Worm (Caenorhabditis elegans): ENCODE measurements around the gene fbxa-72.

The fbxa-72 gene

DNA sequence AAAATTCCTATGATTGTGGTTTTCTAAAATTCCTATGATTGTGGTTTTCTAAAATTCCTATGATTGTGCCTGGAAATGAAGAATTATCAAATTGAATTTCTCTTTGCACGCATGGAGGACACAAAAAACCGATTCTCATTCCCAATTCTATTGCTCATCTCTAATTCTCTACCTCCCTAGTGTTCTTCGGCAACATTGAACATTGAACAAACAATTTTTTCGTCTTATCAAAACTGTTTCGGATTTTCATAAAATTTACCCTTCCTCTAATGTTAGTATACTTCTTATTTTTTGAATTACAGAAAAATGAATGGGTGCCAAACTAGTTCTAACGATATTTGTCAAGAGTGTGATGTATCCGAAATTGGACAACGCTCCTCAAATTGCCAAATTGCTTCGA lies 40.3 kb downstream of the fbxa-72 start, which contains the start of gene pals-31:
pals-31 (plus strand) TSS at position 301 of the 400 bp plus-strand sequence.
- TF ChIP-seq fos-1 (tag; optimal IDR thresholded peaks at IDR 0.05) (no peak), R02D3.7 (tag; optimal IDR thresholded peaks at IDR 0.05) (no peak), snpc-4 (tag; optimal IDR thresholded peaks at IDR 0.05) (no peak), nhr-25 (tag; optimal IDR thresholded peaks at IDR 0.05) (no peak), nhr-23 (tag; optimal IDR thresholded peaks at IDR 0.05) (no peak), alr-1 (tag; optimal IDR thresholded peaks at IDR 0.05) (no peak), nhr-11 (tag; optimal IDR thresholded peaks at IDR 0.05) (no peak), nhr-237 (tag; optimal IDR thresholded peaks at IDR 0.05) (no peak), elt-1 (tag; optimal IDR thresholded peaks at IDR 0.05) (no peak), aly-2 (tag; optimal IDR thresholded peaks at IDR 0.05) (no peak), peb-1 (tag; optimal IDR thresholded peaks at IDR 0.05) (no peak), lin-13 (GFP tag; optimal IDR thresholded peaks at IDR 0.05) (no peak), ZK546.5 (tag; optimal IDR thresholded peaks at IDR 0.05) (no peak), ceh-82 (tag; optimal IDR thresholded peaks at IDR 0.05) (no peak), ceh-16 (tag; optimal IDR thresholded peaks at IDR 0.05) (no peak), lin-39 (tag; optimal IDR thresholded peaks at IDR 0.05) (no peak)

DNA sequence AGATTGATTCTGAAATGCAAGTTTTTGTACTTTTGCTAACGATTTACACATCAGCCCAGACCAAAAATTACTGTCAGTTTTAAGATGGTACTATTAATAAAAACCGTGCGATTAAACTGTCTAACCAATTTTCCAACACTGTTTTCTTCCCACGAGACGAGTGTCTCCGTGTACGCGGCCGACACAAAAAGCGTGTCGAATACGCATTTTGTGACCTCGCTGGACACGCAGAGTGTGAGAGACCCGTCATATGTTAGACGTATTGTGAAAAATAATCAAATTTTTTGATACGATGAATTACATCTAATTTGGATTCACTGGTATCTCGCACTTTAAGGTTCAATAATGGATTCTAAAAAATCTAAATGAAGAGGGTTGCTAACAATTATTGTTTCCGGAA lies 40.9 kb downstream of the fbxa-72 start:
- TF ChIP-seq fos-1 (tag; optimal IDR thresholded peaks at IDR 0.05): peak; percentile 44
- TF ChIP-seq zag-1 (tag; optimal IDR thresholded peaks at IDR 0.05): no peak
- TF ChIP-seq nhr-129 (tag; optimal IDR thresholded peaks at IDR 0.05): peak; percentile 21
- TF ChIP-seq snpc-4 (tag; optimal IDR thresholded peaks at IDR 0.05): peak; percentile 74
- TF ChIP-seq nhr-77 (tag; optimal IDR thresholded peaks at IDR 0.05): no peak
- peak; percentile 9 for TF ChIP-seq sma-9 (GFP tag; optimal IDR thresholded peaks at IDR 0.05)
- TF ChIP-seq sma-9 (tag; optimal IDR thresholded peaks at IDR 0.05): no peak
- no peak for TF ChIP-seq lin-13 (GFP tag; optimal IDR thresholded peaks at IDR 0.05)
- no peak for TF ChIP-seq F13H6.1 (tag; optimal IDR thresholded peaks at IDR 0.05)
- peak; percentile 31 for TF ChIP-seq gmeb-1 (tag; optimal IDR thresholded peaks at IDR 0.05)
- no peak for TF ChIP-seq mab-5 (tag; optimal IDR thresholded peaks at IDR 0.05)
- no peak for TF ChIP-seq ztf-4 (tag; optimal IDR thresholded peaks at IDR 0.05)
- no peak for TF ChIP-seq elt-3 (tag; optimal IDR thresholded peaks at IDR 0.05)
- TF ChIP-seq aly-2 (tag; optimal IDR thresholded peaks at IDR 0.05): no peak
- no peak for TF ChIP-seq lin-39 (tag; optimal IDR thresholded peaks at IDR 0.05)
- TF ChIP-seq sem-4 (tag; optimal IDR thresholded peaks at IDR 0.05): no peak
- TF ChIP-seq C34F6.9 (tag; optimal IDR thresholded peaks at IDR 0.05): peak; percentile 4
- no peak for TF ChIP-seq ceh-82 (tag; optimal IDR thresholded peaks at IDR 0.05)
- TF ChIP-seq nhr-11 (tag; optimal IDR thresholded peaks at IDR 0.05): no peak
- no peak for TF ChIP-seq mbf-1 (tag; optimal IDR thresholded peaks at IDR 0.05)
- TF ChIP-seq ceh-16 (tag; optimal IDR thresholded peaks at IDR 0.05): no peak
- TF ChIP-seq unc-39 (tag; optimal IDR thresholded peaks at IDR 0.05): no peak
- no peak for TF ChIP-seq lin-11 (tag; optimal IDR thresholded peaks at IDR 0.05)
- no peak for TF ChIP-seq ZK546.5 (tag; optimal IDR thresholded peaks at IDR 0.05)
- TF ChIP-seq skn-1 (tag; optimal IDR thresholded peaks at IDR 0.05): no peak
- TF ChIP-seq ama-1 (optimal IDR thresholded peaks at IDR 0.05): no peak
- peak; percentile 25 for TF ChIP-seq nhr-25 (tag; optimal IDR thresholded peaks at IDR 0.05)
- TF ChIP-seq egl-27 (tag; optimal IDR thresholded peaks at IDR 0.05): no peak
- peak; percentile 47 for TF ChIP-seq crh-2 (tag; optimal IDR thresholded peaks at IDR 0.05)
- TF ChIP-seq peb-1 (tag; optimal IDR thresholded peaks at IDR 0.05): no peak
- TF ChIP-seq elt-1 (tag; optimal IDR thresholded peaks at IDR 0.05): no peak

DNA sequence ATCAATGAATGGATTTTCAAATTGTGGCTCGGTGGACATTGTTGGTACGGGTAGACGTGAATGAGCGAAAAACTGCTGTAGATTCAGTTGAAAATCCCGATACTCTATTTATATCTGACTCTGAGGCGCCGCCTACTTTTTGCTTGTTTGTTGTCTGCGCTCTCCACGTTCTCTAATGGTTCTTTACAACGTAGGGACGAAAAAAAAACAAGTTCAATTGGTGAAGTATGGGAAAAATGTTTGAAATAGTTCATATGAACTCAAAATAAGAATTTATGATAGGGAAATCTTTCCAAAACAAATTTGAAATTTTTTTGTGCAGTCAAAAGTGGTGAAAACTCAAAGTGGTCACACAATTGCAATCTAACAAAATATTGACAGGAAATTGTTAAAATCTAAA lies 41.7 kb downstream of the fbxa-72 start, which contains the start of gene F48G7.10:
F48G7.10 (minus strand) TSS at position 101 of the 400 bp plus-strand sequence.
- TF ChIP-seq C34F6.9 (tag; optimal IDR thresholded peaks at IDR 0.05): no peak
- TF ChIP-seq ceh-82 (tag; optimal IDR thresholded peaks at IDR 0.05): no peak
- TF ChIP-seq ztf-11 (tag; optimal IDR thresholded peaks at IDR 0.05): no peak
- no peak for TF ChIP-seq nhr-11 (tag; optimal IDR thresholded peaks at IDR 0.05)

DNA sequence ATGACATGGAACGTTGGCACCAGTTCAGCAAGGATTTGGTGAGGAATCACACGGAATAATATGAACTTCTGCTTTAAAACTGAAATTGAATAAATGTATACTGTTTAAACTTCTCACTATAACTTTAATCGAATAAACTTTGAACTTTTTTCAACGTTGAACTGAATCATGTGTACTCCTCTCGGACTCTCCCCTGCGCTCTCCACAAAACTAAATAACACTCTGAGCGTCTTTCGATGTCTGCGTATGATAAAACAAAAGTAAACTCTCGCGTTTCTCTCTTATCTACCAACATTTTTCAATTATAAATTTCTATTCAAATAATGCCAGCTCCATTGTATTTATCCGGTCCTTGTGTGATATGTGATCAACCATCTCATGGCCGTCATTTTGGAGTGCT lies 44.7 kb downstream of the fbxa-72 start:
- TF ChIP-seq ztf-11 (tag; optimal IDR thresholded peaks at IDR 0.05) (no peak), lin-11 (tag; optimal IDR thresholded peaks at IDR 0.05) (no peak), F13H6.1 (tag; optimal IDR thresholded peaks at IDR 0.05) (no peak), egl-27 (tag; optimal IDR thresholded peaks at IDR 0.05) (no peak), C34F6.9 (tag; optimal IDR thresholded peaks at IDR 0.05) (peak; percentile 13), R02D3.7 (tag; optimal IDR thresholded peaks at IDR 0.05) (no peak), nhr-21 (tag; optimal IDR thresholded peaks at IDR 0.05) (no peak), unc-62 (GFP tag; optimal IDR thresholded peaks at IDR 0.05) (no peak), sem-4 (tag; optimal IDR thresholded peaks at IDR 0.05) (no peak), nhr-23 (tag; optimal IDR thresholded peaks at IDR 0.05) (no peak), snpc-4 (tag; optimal IDR thresholded peaks at IDR 0.05) (no peak), ztf-4 (tag; optimal IDR thresholded peaks at IDR 0.05) (no peak), crh-2 (tag; optimal IDR thresholded peaks at IDR 0.05) (no peak), alr-1 (tag; optimal IDR thresholded peaks at IDR 0.05) (no peak), aly-2 (tag; optimal IDR thresholded peaks at IDR 0.05) (no peak), unc-55 (GFP tag; optimal IDR thresholded peaks at IDR 0.05) (peak; percentile 48), mbf-1 (tag; optimal IDR thresholded peaks at IDR 0.05) (no peak), nhr-129 (tag; optimal IDR thresholded peaks at IDR 0.05) (peak; percentile 15), ztf-1 (GFP tag; conservative IDR thresholded peaks at IDR 0.05) (no peak), sma-9 (GFP tag; optimal IDR thresholded peaks at IDR 0.05) (peak; percentile 24), sma-9 (tag; optimal IDR thresholded peaks at IDR 0.05) (no peak), ceh-16 (tag; optimal IDR thresholded peaks at IDR 0.05) (no peak), nhr-237 (tag; optimal IDR thresholded peaks at IDR 0.05) (no peak), nhr-10 (tag; optimal IDR thresholded peaks at IDR 0.05) (no peak), lin-39 (tag; optimal IDR thresholded peaks at IDR 0.05) (no peak), nhr-12 (tag; optimal IDR thresholded peaks at IDR 0.05) (no peak), dmd-4 (tag; optimal IDR thresholded peaks at IDR 0.05) (no peak), unc-39 (tag; optimal IDR thresholded peaks at IDR 0.05) (no peak), ama-1 (optimal IDR thresholded peaks at IDR 0.05) (no peak), lsy-2 (tag; optimal IDR thresholded peaks at IDR 0.05) (no peak), ceh-82 (tag; optimal IDR thresholded peaks at IDR 0.05) (no peak), mab-5 (tag; optimal IDR thresholded peaks at IDR 0.05) (no peak), skn-1 (tag; optimal IDR thresholded peaks at IDR 0.05) (no peak), peb-1 (tag; optimal IDR thresholded peaks at IDR 0.05) (no peak), ZK546.5 (tag; optimal IDR thresholded peaks at IDR 0.05) (no peak)
